Worm (Caenorhabditis elegans): ENCODE results near the gene C30H6.9.

- no peak for TF ChIP-seq ama-1 (optimal IDR thresholded peaks at IDR 0.05)
- no peak for TF ChIP-seq tbx-37 (GFP tag; conservative IDR thresholded peaks at IDR 0.05)
Observed at ce11 chrIV:17395910-17396309, 15.9 kb upstream of the C30H6.9 start, which contains the start of gene sru-15.

All from whole organism, early embryonic.